Worm (Caenorhabditis elegans): ENCODE data around the gene F14H3.5.

The F14H3.5 gene

DNA sequence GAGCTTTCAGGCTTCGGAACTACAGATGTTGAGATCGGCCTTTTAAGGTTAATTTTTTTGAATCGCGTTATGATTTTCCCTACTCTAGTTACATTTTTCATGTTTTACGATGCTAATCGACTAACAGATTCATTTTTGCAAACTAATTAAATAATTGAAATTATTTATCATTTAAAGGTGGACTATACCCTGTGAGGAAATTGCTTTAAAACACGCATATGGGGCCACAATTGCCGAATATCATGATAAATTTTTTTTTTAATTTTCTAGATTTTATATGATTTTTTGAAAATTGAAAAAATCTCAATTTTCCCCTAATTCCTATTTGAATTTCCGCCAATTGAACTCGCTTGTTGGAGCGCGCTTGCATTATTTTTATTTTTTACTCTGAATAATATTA lies 5.1 kb upstream of the F14H3.5 start, which contains the start of gene fbxa-100:
Gene fbxa-100 (minus strand): TSS at position 101 of the 400 bp plus-strand sequence.
- TF ChIP-seq fkh-2 (tag; optimal IDR thresholded peaks at IDR 0.05) (no peak), mdl-1 (tag; optimal IDR thresholded peaks at IDR 0.05) (no peak), nhr-43 (tag; optimal IDR thresholded peaks at IDR 0.05; ENCODE audit: poor library complexity, severe bottlenecking) (no peak), nhr-12 (tag; optimal IDR thresholded peaks at IDR 0.05) (no peak), lin-39 (tag; optimal IDR thresholded peaks at IDR 0.05) (no peak)

DNA sequence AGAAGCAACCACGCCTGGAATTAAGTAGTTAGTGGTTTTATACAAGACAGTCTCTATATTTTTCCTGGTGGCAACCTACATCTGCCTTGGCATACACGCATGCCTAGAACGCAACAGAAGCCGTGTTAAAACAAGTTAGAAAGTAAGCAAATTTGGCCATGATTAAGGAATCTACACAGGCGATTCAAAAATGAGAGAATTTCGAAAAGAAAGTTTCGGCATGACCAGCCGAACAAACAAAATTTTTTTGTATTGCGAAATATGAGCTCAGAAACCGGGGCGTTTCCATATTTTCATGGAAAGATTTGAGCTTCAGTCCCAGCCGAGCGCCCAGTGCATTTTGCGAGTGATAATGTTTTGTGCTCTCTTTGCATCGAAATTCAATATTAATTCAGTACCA lies 3.3 kb upstream of the F14H3.5 start, which contains the start of gene F14H3.15:
Gene F14H3.15 (minus strand): TSS at position 101 of the 400 bp plus-strand sequence.
- TF ChIP-seq sea-2 (GFP tag; optimal IDR thresholded peaks at IDR 0.05): no peak

DNA sequence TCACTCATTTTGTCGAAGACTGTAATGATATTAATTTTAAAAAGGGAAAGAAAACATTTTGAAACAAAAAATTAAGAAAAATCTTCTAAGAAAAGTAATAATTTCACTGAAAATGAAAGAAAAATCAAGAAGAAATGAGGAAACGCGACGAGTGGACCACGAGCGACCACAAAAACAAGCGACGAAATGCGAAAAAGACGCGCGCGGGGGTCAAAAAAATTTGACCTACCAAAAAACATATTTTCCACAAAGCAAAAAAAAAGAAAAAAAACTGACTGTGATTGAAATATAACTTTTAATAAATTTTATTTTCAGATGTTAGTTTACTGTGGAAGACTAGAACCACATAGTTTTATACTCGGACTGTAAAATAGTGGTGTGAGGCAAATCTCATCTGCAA lies 2.0 kb upstream of the F14H3.5 start, which contains the start of gene F14H3.6:
Gene F14H3.6 (minus strand): TSS at position 22 of the 400 bp plus-strand sequence.
- TF ChIP-seq elt-1 (tag; optimal IDR thresholded peaks at IDR 0.05): no peak
- TF ChIP-seq fkh-2 (tag; optimal IDR thresholded peaks at IDR 0.05): no peak

DNA sequence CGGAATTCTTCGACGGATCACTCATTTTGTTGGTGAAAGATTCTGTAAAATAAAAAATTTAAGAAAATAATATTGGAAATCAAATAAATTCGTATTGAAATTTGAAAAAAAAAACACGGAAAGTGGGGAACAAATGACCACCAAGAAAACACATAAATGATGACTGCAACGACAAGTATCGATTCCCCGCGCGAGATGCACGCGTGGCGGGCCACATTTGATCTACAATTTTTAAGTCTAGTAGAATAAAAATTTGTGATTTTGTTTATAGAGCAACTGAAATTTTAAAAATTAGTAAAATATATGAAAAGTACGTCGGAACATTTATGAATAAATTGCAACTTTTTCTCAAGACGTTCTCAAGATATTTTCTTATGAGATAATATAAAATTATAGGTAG lies 1.8 kb downstream of the F14H3.5 start, which contains the start of gene F14H3.4:
Gene F14H3.4 (minus strand): TSS at position 42 of the 400 bp plus-strand sequence.
- TF ChIP-seq pha-4 (tag; optimal IDR thresholded peaks at IDR 0.05) (no peak), R02D3.7 (tag; optimal IDR thresholded peaks at IDR 0.05) (no peak), aly-2 (tag; optimal IDR thresholded peaks at IDR 0.05) (no peak), ceh-16 (tag; optimal IDR thresholded peaks at IDR 0.05) (no peak), ceh-9 (tag; optimal IDR thresholded peaks at IDR 0.05) (no peak), pqm-1 (tag; optimal IDR thresholded peaks at IDR 0.05) (no peak), nhr-28 (tag; optimal IDR thresholded peaks at IDR 0.05) (no peak), lin-39 (tag; optimal IDR thresholded peaks at IDR 0.05) (no peak), snpc-4 (tag; optimal IDR thresholded peaks at IDR 0.05) (no peak), sea-2 (GFP tag; optimal IDR thresholded peaks at IDR 0.05) (no peak), unc-62 (GFP tag; optimal IDR thresholded peaks at IDR 0.05) (no peak), fos-1 (tag; optimal IDR thresholded peaks at IDR 0.05) (no peak), ama-1 (optimal IDR thresholded peaks at IDR 0.05) (no peak), nhr-43 (tag; optimal IDR thresholded peaks at IDR 0.05; ENCODE audit: poor library complexity, severe bottlenecking) (no peak), nhr-76 (tag; optimal IDR thresholded peaks at IDR 0.05) (no peak), lin-15B (tag; optimal IDR thresholded peaks at IDR 0.05) (no peak), nhr-11 (tag; optimal IDR thresholded peaks at IDR 0.05) (no peak), nhr-67 (tag; optimal IDR thresholded peaks at IDR 0.05) (no peak)

DNA sequence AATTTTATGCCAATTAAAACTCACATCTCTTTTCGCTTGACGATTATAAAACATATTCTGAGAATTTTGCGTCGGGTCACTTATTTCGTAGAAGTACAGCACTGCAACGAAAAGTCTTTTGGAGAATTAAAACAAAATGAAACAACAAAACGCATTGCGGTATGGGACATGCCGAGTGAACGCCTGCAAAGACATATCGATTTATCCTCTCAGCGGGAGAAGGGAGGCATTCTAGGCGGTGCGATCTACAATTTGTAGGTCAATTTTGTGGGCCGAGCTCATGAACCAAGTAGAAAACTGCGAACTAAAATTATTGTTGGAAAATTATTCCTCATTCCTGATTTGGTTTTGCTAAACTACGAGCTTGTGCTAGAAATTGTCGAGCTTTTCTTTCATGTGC lies 3.5 kb downstream of the F14H3.5 start, which contains the start of gene F14H3.3:
Gene F14H3.3 (minus strand): TSS at position 101 of the 400 bp plus-strand sequence.
- TF ChIP-seq nhr-23 (tag; optimal IDR thresholded peaks at IDR 0.05) (no peak), elt-2 (tag; optimal IDR thresholded peaks at IDR 0.05) (no peak), pha-4 (tag; optimal IDR thresholded peaks at IDR 0.05) (no peak), ZK546.5 (tag; optimal IDR thresholded peaks at IDR 0.05) (no peak), sea-2 (GFP tag; optimal IDR thresholded peaks at IDR 0.05) (no peak), unc-62 (GFP tag; optimal IDR thresholded peaks at IDR 0.05) (no peak), nfya-1 (tag; optimal IDR thresholded peaks at IDR 0.05; ENCODE audit: insufficient read depth) (no peak), egl-5 (tag; optimal IDR thresholded peaks at IDR 0.05) (no peak), lsy-12 (tag; optimal IDR thresholded peaks at IDR 0.05) (no peak), daf-12 (tag; optimal IDR thresholded peaks at IDR 0.05) (no peak), R02D3.7 (tag; optimal IDR thresholded peaks at IDR 0.05) (no peak), aly-2 (tag; optimal IDR thresholded peaks at IDR 0.05) (no peak), egl-27 (tag; optimal IDR thresholded peaks at IDR 0.05) (no peak), ceh-9 (tag; optimal IDR thresholded peaks at IDR 0.05) (no peak), nhr-76 (tag; optimal IDR thresholded peaks at IDR 0.05) (no peak), hmg-11 (tag; optimal IDR thresholded peaks at IDR 0.05) (no peak), ztf-4 (tag; optimal IDR thresholded peaks at IDR 0.05) (no peak), elt-3 (tag; optimal IDR thresholded peaks at IDR 0.05) (no peak), unc-39 (tag; optimal IDR thresholded peaks at IDR 0.05) (no peak), skn-1 (tag; optimal IDR thresholded peaks at IDR 0.05) (no peak)

All from whole organism, L3 larva.